Fruit fly (Drosophila melanogaster) whole organism, wandering third instar larva: ENCODE data around the gene CG33969.

Experiments
- CG32264 ChIP-seq: fragments of 200-800 bp; sonication (Bioruptor generic); optimal IDR thresholded peaks from 2 replicates; lab custom pipeline; 2016; ENCODE audit warnings: missing biosample characterization, missing genetic modification characterization
- GATAd ChIP-seq: sonication (Bioruptor generic); optimal IDR thresholded peaks from 2 replicates; lab custom pipeline; 2016; ENCODE audit warnings: missing biosample characterization, missing genetic modification characterization
- Hnf4 ChIP-seq: fragments of 200-800 bp; sonication (Bioruptor generic); optimal IDR thresholded peaks from 2 replicates; lab custom pipeline; 2016; ENCODE audit warnings: missing biosample characterization, mild to moderate bottlenecking, missing genetic modification characterization
- ey ChIP-seq: fragments of 200-800 bp; sonication (Bioruptor generic); optimal IDR thresholded peaks from 2 replicates; lab custom pipeline; 2016; ENCODE audit warnings: missing biosample characterization, missing genetic modification characterization
- lola ChIP-seq: fragments of >200 bp; optimal IDR thresholded peaks from 2 replicates; lab custom pipeline; 2017; ENCODE audit warnings: missing biosample characterization, missing genetic modification characterization
- pan ChIP-seq: fragments of >200 bp; optimal IDR thresholded peaks from 2 replicates; lab custom pipeline; 2017
- psq ChIP-seq: fragments of 200-800 bp; sonication (Bioruptor generic); optimal IDR thresholded peaks from 3 replicates; lab custom pipeline; 2017; ENCODE audit warnings: missing biosample characterization, mild to moderate bottlenecking, missing genetic modification characterization, moderate library complexity
- sage ChIP-seq: fragments of 200-800 bp; sonication (Bioruptor generic); optimal IDR thresholded peaks from 2 replicates; lab custom pipeline; 2016; ENCODE audit warnings: missing biosample characterization, mild to moderate bottlenecking, missing genetic modification characterization

dm6 chr3L:20379496-20379895 is 13.9 kb downstream of the CG33969 start:
- no peak for TF ChIP-seq CG32264 (GFP tag; lab: Kevin White, UChicago)
- no peak for TF ChIP-seq sage
- no peak for TF ChIP-seq psq (GFP tag; lab: Kevin White, UChicago)
- TF ChIP-seq Hnf4 (GFP tag; lab: Kevin White, UChicago) = no peak
- no peak for TF ChIP-seq GATAd
- TF ChIP-seq lola = no peak
- TF ChIP-seq ey = no peak
- TF ChIP-seq pan (lab: Kevin White, UChicago) = no peak
